Worm (Caenorhabditis elegans) whole organism, L4/young adult: ENCODE data around the gene F20G2.6.

Source experiments
- dao-5 ChIP-seq: sonication (generic microtip); optimal IDR thresholded peaks from 2 replicates; lab custom pipeline; 2016; ENCODE audit warnings: missing genotype, missing genetic modification characterization, moderate library complexity, missing compliant biosample characterization
- him-1 ChIP-seq: sonication (generic microtip); optimal IDR thresholded peaks from 2 replicates; lab custom pipeline; 2016; ENCODE audit warnings: missing genotype, missing genetic modification reagents, missing genetic modification characterization, missing compliant biosample characterization

ce11 chrV:13736147-13736546 is 26.7 kb upstream of the F20G2.6 start, which contains the start of gene F35E12.6:
- TF ChIP-seq dao-5 (tag; lab: Kevin White, UChicago) (no peak), him-1 (no peak)
